Worm (Caenorhabditis elegans): Measurements from ENCODE around the gene F49C12.7.

F49C12.7 gene

ce11 chrIV:9304617-9305016 is 8.1 kb downstream of the F49C12.7 start, which contains the start of gene F49C12.5:
F49C12.5 (plus strand) TSS chrIV:9304917.
- TF ChIP-seq ceh-6 (GFP tag; optimal IDR thresholded peaks at IDR 0.05), result no peak
- TF ChIP-seq pag-3 (tag; optimal IDR thresholded peaks at IDR 0.05; ENCODE audit: borderline replicate concordance), result no peak
- TF ChIP-seq K02D7.2 (tag; optimal IDR thresholded peaks at IDR 0.05), result no peak
- TF ChIP-seq dmd-4 (tag; optimal IDR thresholded peaks at IDR 0.05; ENCODE audit: borderline replicate concordance), result no peak
- no peak for TF ChIP-seq lim-6 (tag; optimal IDR thresholded peaks at IDR 0.05)
- no peak for TF ChIP-seq elt-2 (tag; optimal IDR thresholded peaks at IDR 0.05)
- no peak for TF ChIP-seq che-1 (tag; optimal IDR thresholded peaks at IDR 0.05)
- TF ChIP-seq sox-2 (GFP tag; IDR thresholded peaks at IDR 0.05), result no peak
- no peak for TF ChIP-seq C08G9.2 (tag; optimal IDR thresholded peaks at IDR 0.05)
- TF ChIP-seq fax-1 (tag; optimal IDR thresholded peaks at IDR 0.05), result no peak
- no peak for TF ChIP-seq ttx-3 (tag; optimal IDR thresholded peaks at IDR 0.05)
- no peak for TF ChIP-seq ceh-30 (tag; optimal IDR thresholded peaks at IDR 0.05)
- no peak for TF ChIP-seq zip-5 (tag; optimal IDR thresholded peaks at IDR 0.05)
- no peak for TF ChIP-seq elt-4 (tag; optimal IDR thresholded peaks at IDR 0.05)
- no peak for TF ChIP-seq tbx-7 (tag; optimal IDR thresholded peaks at IDR 0.05)
- no peak for TF ChIP-seq ceh-48 (tag; optimal IDR thresholded peaks at IDR 0.05)
- no peak for TF ChIP-seq F13H6.1 (tag; optimal IDR thresholded peaks at IDR 0.05)
- no peak for TF ChIP-seq mec-3 (tag; optimal IDR thresholded peaks at IDR 0.05; ENCODE audit: borderline replicate concordance)
- no peak for TF ChIP-seq hlh-30 (tag; optimal IDR thresholded peaks at IDR 0.05; ENCODE audit: insufficient read depth)
- no peak for TF ChIP-seq hlh-13 (GFP tag; optimal IDR thresholded peaks at IDR 0.05)

ce11 chrIV:9303994-9304393 is 8.7 kb downstream of the F49C12.7 start, which contains the start of gene F49C12.4:
F49C12.4 (minus strand) TSS chrIV:9304094.
- TF ChIP-seq lin-11 (tag; optimal IDR thresholded peaks at IDR 0.05) (no peak), K02D7.2 (tag; optimal IDR thresholded peaks at IDR 0.05) (no peak), ceh-14 (tag; optimal IDR thresholded peaks at IDR 0.05) (no peak), F13H6.1 (tag; optimal IDR thresholded peaks at IDR 0.05) (no peak), hlh-15 (tag; optimal IDR thresholded peaks at IDR 0.05) (no peak), C38D4.7 (GFP tag; optimal IDR thresholded peaks at IDR 0.05) (no peak), unc-86 (tag; optimal IDR thresholded peaks at IDR 0.05) (no peak), hlh-13 (GFP tag; optimal IDR thresholded peaks at IDR 0.05) (no peak), eyg-1 (tag; optimal IDR thresholded peaks at IDR 0.05) (no peak)

- TF ChIP-seq eyg-1 (tag; optimal IDR thresholded peaks at IDR 0.05), result no peak
Observed at ce11 chrIV:9300127-9300526, 12.6 kb downstream of the F49C12.7 start, which contains the start of gene F49C12.3. F49C12.3 (plus strand) TSS chrIV:9300427.

- TF ChIP-seq dve-1 (tag; optimal IDR thresholded peaks at IDR 0.05), result no peak
- TF ChIP-seq ceh-9 (tag; optimal IDR thresholded peaks at IDR 0.05), result no peak
- TF ChIP-seq ceh-30 (tag; optimal IDR thresholded peaks at IDR 0.05), result no peak
- no peak for TF ChIP-seq elt-2 (tag; optimal IDR thresholded peaks at IDR 0.05)
- no peak for TF ChIP-seq madf-2 (tag; optimal IDR thresholded peaks at IDR 0.05)
- TF ChIP-seq ceh-19 (GFP tag; optimal IDR thresholded peaks at IDR 0.05), result no peak
- TF ChIP-seq lin-11 (tag; optimal IDR thresholded peaks at IDR 0.05), result no peak
- no peak for TF ChIP-seq syd-9 (tag; optimal IDR thresholded peaks at IDR 0.05)
- no peak for TF ChIP-seq odd-2 (tag; optimal IDR thresholded peaks at IDR 0.05)
- no peak for TF ChIP-seq dmd-4 (tag; optimal IDR thresholded peaks at IDR 0.05; ENCODE audit: borderline replicate concordance)
- no peak for TF ChIP-seq ceh-2 (tag; optimal IDR thresholded peaks at IDR 0.05)
- no peak for TF ChIP-seq che-1 (tag; optimal IDR thresholded peaks at IDR 0.05)
- TF ChIP-seq pqm-1 (tag; optimal IDR thresholded peaks at IDR 0.05), result no peak
- TF ChIP-seq fax-1 (tag; optimal IDR thresholded peaks at IDR 0.05), result no peak
Observed at ce11 chrIV:9299145-9299544, 13.6 kb downstream of the F49C12.7 start, which contains the start of gene F49C12.2. F49C12.2 (minus strand) TSS chrIV:9299245.

- no peak for TF ChIP-seq ceh-31 (tag; optimal IDR thresholded peaks at IDR 0.05)
- no peak for TF ChIP-seq pag-3 (tag; optimal IDR thresholded peaks at IDR 0.05; ENCODE audit: borderline replicate concordance)
- no peak for TF ChIP-seq lim-6 (tag; optimal IDR thresholded peaks at IDR 0.05)
- no peak for TF ChIP-seq ceh-48 (tag; optimal IDR thresholded peaks at IDR 0.05)
- no peak for TF ChIP-seq T23F11.4 (GFP tag; optimal IDR thresholded peaks at IDR 0.05)
- no peak for TF ChIP-seq ceh-6 (GFP tag; optimal IDR thresholded peaks at IDR 0.05)
- TF ChIP-seq ceh-9 (tag; optimal IDR thresholded peaks at IDR 0.05), result no peak
- no peak for TF ChIP-seq syd-9 (tag; optimal IDR thresholded peaks at IDR 0.05)
- TF ChIP-seq lin-11 (tag; optimal IDR thresholded peaks at IDR 0.05), result no peak
- no peak for TF ChIP-seq ets-4 (tag; optimal IDR thresholded peaks at IDR 0.05)
- no peak for TF ChIP-seq ceh-24 (tag; optimal IDR thresholded peaks at IDR 0.05)
- no peak for TF ChIP-seq tbx-7 (tag; optimal IDR thresholded peaks at IDR 0.05)
Observed at ce11 chrIV:9296285-9296684, 16.4 kb downstream of the F49C12.7 start, which contains the start of gene F49C12.1. F49C12.1 (minus strand) TSS chrIV:9296354.
